Fruit fly (Drosophila melanogaster): Measurements from ENCODE around the gene eIF2D.

eIF2D gene

DNA sequence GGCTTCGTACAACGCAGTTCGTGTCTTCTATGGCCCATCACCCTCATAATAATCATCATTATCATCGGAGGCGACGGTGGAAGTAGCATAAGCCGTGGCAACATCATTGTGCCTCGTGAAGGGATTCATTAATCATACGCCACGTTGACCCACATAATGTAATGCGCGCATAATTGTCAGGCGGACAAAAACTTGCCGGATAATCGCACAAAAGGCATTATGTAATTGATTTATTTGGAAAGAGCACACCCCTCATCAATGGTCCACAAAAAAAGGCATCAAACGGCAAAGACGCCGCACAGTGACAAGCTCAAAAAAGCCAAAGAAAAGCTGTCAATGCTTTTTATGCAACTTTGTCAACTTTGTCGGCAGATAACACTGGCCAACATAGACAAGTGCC is 46.7 kb upstream of the eIF2D start:
- no peak for TF ChIP-seq sv (GFP tag; optimal IDR thresholded peaks at IDR 0.05)
- no peak for TF ChIP-seq Abd-B (GFP tag; optimal IDR thresholded peaks at IDR 0.05)
- TF ChIP-seq pan (optimal IDR thresholded peaks at IDR 0.05): no peak
- no peak for TF ChIP-seq Vsx2 (GFP tag; optimal IDR thresholded peaks at IDR 0.05; ENCODE audit: partially characterized antibody)
- no peak for TF ChIP-seq Sp1 (GFP tag; optimal IDR thresholded peaks at IDR 0.05)
- TF ChIP-seq Mio (GFP tag; optimal IDR thresholded peaks at IDR 0.05): no peak
- TF ChIP-seq Rel (GFP tag; optimal IDR thresholded peaks at IDR 0.05): no peak
- TF ChIP-seq Rel (tag; optimal IDR thresholded peaks at IDR 0.05): no peak
- TF ChIP-seq Hnf4 (GFP tag; optimal IDR thresholded peaks at IDR 0.05): no peak
- TF ChIP-seq Dif (GFP tag; optimal IDR thresholded peaks at IDR 0.05; ENCODE audit: partially characterized antibody): no peak
- no peak for TF ChIP-seq CG9705 (GFP tag; optimal IDR thresholded peaks at IDR 0.05)
- TF ChIP-seq GATAd (GFP tag; optimal IDR thresholded peaks at IDR 0.05): no peak
- no peak for TF ChIP-seq HLH106 (tag; optimal IDR thresholded peaks at IDR 0.05)
- TF ChIP-seq Myc (optimal IDR thresholded peaks at IDR 0.05): no peak
- TF ChIP-seq brk (GFP tag; optimal IDR thresholded peaks at IDR 0.05): no peak
- TF ChIP-seq foxo (GFP tag; optimal IDR thresholded peaks at IDR 0.05): no peak
- TF ChIP-seq dsf (GFP tag; optimal IDR thresholded peaks at IDR 0.05; ENCODE audit: borderline replicate concordance): no peak
- TF ChIP-seq N (GFP tag; optimal IDR thresholded peaks at IDR 0.05): no peak

DNA sequence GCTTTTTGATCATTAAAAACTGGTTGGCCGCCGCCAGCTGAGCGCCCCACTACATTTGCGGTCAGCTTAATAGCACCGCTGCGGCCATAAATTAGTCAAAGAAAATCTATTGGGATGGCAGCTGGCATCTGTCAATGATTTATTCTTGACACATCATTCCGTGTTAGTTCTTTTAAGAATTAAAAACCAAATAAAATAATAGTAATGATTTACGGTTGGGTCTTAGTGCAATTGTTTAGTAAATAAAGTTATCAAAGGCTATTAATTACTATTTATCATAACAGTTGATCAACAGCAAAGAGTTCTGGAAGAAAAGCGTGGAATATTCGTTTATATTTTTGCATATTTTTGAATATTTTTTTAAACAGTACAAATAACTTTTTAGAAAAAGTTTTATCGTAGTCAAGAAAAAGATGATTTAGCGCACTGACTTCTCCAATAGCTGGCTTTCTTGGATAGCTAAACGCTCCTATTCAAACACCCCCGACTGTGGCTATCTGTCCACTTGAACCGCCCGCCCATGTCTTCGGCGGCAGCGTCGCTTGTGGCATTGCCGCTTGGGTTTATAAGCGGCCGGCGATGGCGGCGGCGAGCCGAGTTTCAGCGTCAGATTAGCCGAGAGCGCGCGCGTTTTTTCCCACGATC is 45.5 kb upstream of the eIF2D start, which contains the start of gene CG14515:
Gene CG14515 (plus strand): TSS at position 590 of the 645 bp plus-strand sequence.
- TF ChIP-seq Abd-B (GFP tag; optimal IDR thresholded peaks at IDR 0.05): no peak
- no peak for TF ChIP-seq Vsx2 (GFP tag; optimal IDR thresholded peaks at IDR 0.05; ENCODE audit: partially characterized antibody)
- TF ChIP-seq Myc (optimal IDR thresholded peaks at IDR 0.05): no peak
- no peak for TF ChIP-seq br (GFP tag; optimal IDR thresholded peaks at IDR 0.05)
- no peak for TF ChIP-seq woc (GFP tag; optimal IDR thresholded peaks at IDR 0.05)
- TF ChIP-seq jim (GFP tag; optimal IDR thresholded peaks at IDR 0.05): no peak
- no peak for TF ChIP-seq Hr83 (GFP tag; optimal IDR thresholded peaks at IDR 0.05; ENCODE audit: poor library complexity, severe bottlenecking)

DNA sequence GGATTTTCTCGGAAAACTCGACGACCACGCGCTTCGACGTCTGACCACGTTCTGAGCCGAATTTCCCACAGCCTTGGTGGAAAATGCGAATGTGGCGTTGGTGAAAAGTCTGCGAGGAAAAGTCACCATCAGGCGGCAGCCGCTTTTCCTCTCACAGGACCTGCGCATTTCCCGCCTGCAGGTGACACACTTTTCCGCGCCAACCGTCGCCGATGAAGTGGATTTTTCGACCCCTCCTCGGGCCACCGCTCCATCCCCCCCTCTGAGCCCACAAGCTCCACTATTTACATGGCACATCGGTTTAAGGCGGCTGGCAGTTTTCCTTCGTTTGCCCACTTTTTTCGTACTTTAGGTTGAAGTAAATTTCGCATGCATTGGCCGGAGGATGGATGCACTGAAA is 43.4 kb upstream of the eIF2D start, which contains the start of gene jus:
Gene jus (minus strand): TSS at position 38 of the 400 bp plus-strand sequence.
- TF ChIP-seq woc (GFP tag; optimal IDR thresholded peaks at IDR 0.05) (no peak), tai (GFP tag; optimal IDR thresholded peaks at IDR 0.05) (no peak), dl (GFP tag; optimal IDR thresholded peaks at IDR 0.05; ENCODE audit: insufficient read depth in 1 of 2, partially characterized antibody in 2 of 2) (no peak), Jra (GFP tag; optimal IDR thresholded peaks at IDR 0.05) (no peak), Mio (GFP tag; optimal IDR thresholded peaks at IDR 0.05) (no peak), rgr (GFP tag; optimal IDR thresholded peaks at IDR 0.05) (no peak), h (GFP tag; optimal IDR thresholded peaks at IDR 0.05) (no peak), fru (GFP tag; optimal IDR thresholded peaks at IDR 0.05) (no peak), CG32264 (GFP tag; optimal IDR thresholded peaks at IDR 0.05) (no peak), Hnf4 (GFP tag; optimal IDR thresholded peaks at IDR 0.05) (no peak), sv (GFP tag; optimal IDR thresholded peaks at IDR 0.05) (no peak)

DNA sequence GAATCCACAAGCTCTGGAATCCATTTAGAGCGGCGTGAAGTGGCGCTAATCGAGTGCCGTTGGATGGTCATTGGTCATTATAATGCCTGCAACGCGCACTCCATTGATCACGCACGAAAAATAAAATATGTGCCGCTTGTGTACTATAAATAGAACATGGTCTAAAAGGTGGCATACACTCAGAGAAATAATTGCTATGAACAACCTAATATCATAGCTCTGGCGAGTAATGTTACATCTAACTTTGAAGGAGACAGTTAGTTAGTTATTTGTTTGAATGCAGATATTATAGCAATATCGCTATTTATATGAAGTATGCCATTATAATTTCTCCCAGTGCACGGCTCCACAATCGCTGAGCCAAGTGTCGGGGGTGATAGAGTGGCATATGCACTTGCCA is 39.4 kb upstream of the eIF2D start:
- no peak for TF ChIP-seq dmrt93B (GFP tag; optimal IDR thresholded peaks at IDR 0.05)
- no peak for TF ChIP-seq dsf (GFP tag; optimal IDR thresholded peaks at IDR 0.05; ENCODE audit: borderline replicate concordance)
- TF ChIP-seq woc (GFP tag; optimal IDR thresholded peaks at IDR 0.05): no peak
- TF ChIP-seq h (GFP tag; optimal IDR thresholded peaks at IDR 0.05): no peak
- TF ChIP-seq CG9705 (GFP tag; optimal IDR thresholded peaks at IDR 0.05): no peak
- TF ChIP-seq jim (GFP tag; optimal IDR thresholded peaks at IDR 0.05): no peak
- no peak for TF ChIP-seq fru (GFP tag; optimal IDR thresholded peaks at IDR 0.05)
- no peak for TF ChIP-seq Myc (optimal IDR thresholded peaks at IDR 0.05)
- TF ChIP-seq sage (GFP tag; optimal IDR thresholded peaks at IDR 0.05): no peak
- TF ChIP-seq tai (GFP tag; optimal IDR thresholded peaks at IDR 0.05): no peak
- TF ChIP-seq Hnf4 (GFP tag; optimal IDR thresholded peaks at IDR 0.05): no peak
- no peak for TF ChIP-seq OdsH (GFP tag; optimal IDR thresholded peaks at IDR 0.05)
- TF ChIP-seq pan (optimal IDR thresholded peaks at IDR 0.05): no peak
